Worm (Caenorhabditis elegans): ENCODE results near the gene C05E11.7.

DNA sequence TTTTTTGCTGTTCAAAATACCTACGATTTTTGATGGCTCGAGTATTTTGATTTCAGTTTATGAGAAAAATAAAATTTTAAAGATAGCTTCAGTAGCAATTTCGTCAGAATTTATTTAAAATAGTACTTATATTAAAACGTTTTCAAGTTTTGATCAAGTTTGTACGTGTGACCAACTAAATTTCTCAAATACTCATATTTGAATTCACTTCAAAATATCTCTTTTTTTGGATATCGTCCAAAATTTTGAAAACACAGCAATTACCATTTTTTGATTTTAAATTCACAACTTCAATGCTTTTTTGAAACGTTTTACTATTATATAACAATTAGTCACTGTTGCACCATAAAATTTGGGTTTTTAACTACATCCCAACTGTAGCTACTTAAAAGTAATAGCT lies 41.4 kb upstream of the C05E11.7 start:
- TF ChIP-seq F55B11.4 (tag; optimal IDR thresholded peaks at IDR 0.05; ENCODE audit: borderline replicate concordance, insufficient read depth) = no peak
- TF ChIP-seq dpl-1 (GFP tag; optimal IDR thresholded peaks at IDR 0.05) = no peak
- TF ChIP-seq hmg-20 (GFP tag; IDR thresholded peaks at IDR 0.05) = no peak
- TF ChIP-seq lsy-27 (tag; optimal IDR thresholded peaks at IDR 0.05; ENCODE audit: borderline replicate concordance, insufficient read depth) = no peak
- no peak for TF ChIP-seq efl-1 (GFP tag; optimal IDR thresholded peaks at IDR 0.05)
- TF ChIP-seq C06A6.2 (GFP tag; conservative IDR thresholded peaks at IDR 0.05) = no peak
- no peak for TF ChIP-seq ceh-40 (GFP tag; IDR thresholded peaks at IDR 0.05)
- TF ChIP-seq mcd-1 (GFP tag; IDR thresholded peaks at IDR 0.05) = no peak

Data from whole organism, young adult.